Worm (Caenorhabditis elegans) whole organism, L3 larva: ENCODE data around the gene F56H9.8.

Experiments
- R02D3.7 ChIP-seq: fragments of 150-350 bp; optimal IDR thresholded peaks from 2 replicates; lab custom pipeline; 2014; ENCODE audit warnings: missing biosample characterization, missing genetic modification characterization
- ZK546.5 ChIP-seq: sonication (generic microtip); optimal IDR thresholded peaks from 2 replicates; lab custom pipeline; 2017; ENCODE audit warnings: missing biosample characterization, missing genetic modification characterization
- aly-2 ChIP-seq: fragments of 150-350 bp; optimal IDR thresholded peaks from 2 replicates; lab custom pipeline; 2014; ENCODE audit warnings: missing biosample characterization, missing genetic modification characterization
- ceh-16 ChIP-seq: sonication (generic microtip); optimal IDR thresholded peaks from 2 replicates; lab custom pipeline; 2017; ENCODE audit warnings: missing biosample characterization, missing genetic modification characterization
- ceh-28 ChIP-seq: fragments of 150-350 bp; optimal IDR thresholded peaks from 2 replicates; lab custom pipeline; 2014; ENCODE audit warnings: missing biosample characterization, missing genetic modification reagents, missing genetic modification characterization
- ceh-82 ChIP-seq: fragments of 150-350 bp; optimal IDR thresholded peaks from 2 replicates; lab custom pipeline; 2014; ENCODE audit warnings: missing biosample characterization, missing genetic modification characterization
- ceh-9 ChIP-seq: sonication (generic microtip); optimal IDR thresholded peaks from 2 replicates; lab custom pipeline; 2018; ENCODE audit warnings: missing biosample characterization, missing genetic modification characterization
- daf-12 ChIP-seq: fragments of 150-350 bp; optimal IDR thresholded peaks from 2 replicates; lab custom pipeline; 2014; ENCODE audit warnings: missing biosample characterization, missing genetic modification reagents, missing genetic modification characterization
- egl-27 ChIP-seq: sonication (generic microtip); optimal IDR thresholded peaks from 4 replicates; lab custom pipeline; 2017; ENCODE audit warnings: missing biosample characterization, missing genetic modification reagents, missing genetic modification characterization
- elt-2 ChIP-seq: sonication (generic microtip); optimal IDR thresholded peaks from 2 replicates; lab custom pipeline; 2016; ENCODE audit warnings: missing genetic modification reagents, mild to moderate bottlenecking, missing genetic modification characterization, missing compliant biosample characterization
- elt-3 ChIP-seq, 3 experiments: fragments of 150-350 bp in 1 of 3; sonication (generic microtip) in 2 of 3; optimal IDR thresholded peaks; 2 replicates in 2 of 3; 4 replicates in 1 of 3; lab custom pipeline; 2014 to 2017; ENCODE audit warnings: missing biosample characterization in 3 of 3, missing genetic modification characterization in 3 of 3
- fkh-10 ChIP-seq: sonication (generic microtip); optimal IDR thresholded peaks from 2 replicates; lab custom pipeline; 2017; ENCODE audit warnings: missing biosample characterization, missing genetic modification reagents, missing genetic modification characterization
- fkh-2 ChIP-seq: fragments of 150-350 bp; optimal IDR thresholded peaks from 2 replicates; lab custom pipeline; 2014; ENCODE audit warnings: missing biosample characterization, missing genetic modification reagents, missing genetic modification characterization
- hmg-11 ChIP-seq: sonication (generic microtip); optimal IDR thresholded peaks from 2 replicates; lab custom pipeline; 2016; ENCODE audit warnings: missing genetic modification characterization, missing compliant biosample characterization
- jun-1 ChIP-seq: fragments of 150-350 bp; optimal IDR thresholded peaks from 2 replicates; lab custom pipeline; 2014; ENCODE audit warnings: missing biosample characterization, missing genetic modification reagents, missing genetic modification characterization
- lin-15B ChIP-seq: fragments of 150-350 bp; optimal IDR thresholded peaks from 2 replicates; lab custom pipeline; 2014; ENCODE audit warnings: missing biosample characterization, missing genetic modification characterization
- lsy-12 ChIP-seq: sonication (generic microtip); optimal IDR thresholded peaks from 2 replicates; lab custom pipeline; 2016; ENCODE audit warnings: mild to moderate bottlenecking, missing genetic modification characterization, missing compliant biosample characterization
- mml-1 ChIP-seq: fragments of 150-350 bp; sonication (generic microtip); optimal IDR thresholded peaks from 3 replicates; lab custom pipeline; 2014; ENCODE audit warnings: missing biosample characterization, missing genetic modification characterization
- nfya-1 ChIP-seq: sonication (generic microtip); optimal IDR thresholded peaks from 2 replicates; lab custom pipeline; 2017; ENCODE audit warnings: missing genetic modification characterization, mild to moderate bottlenecking, missing compliant biosample characterization, antibody characterized with exemption, moderate library complexity; ENCODE audit not compliant: insufficient read depth
- nhr-11 ChIP-seq: fragments of 150-350 bp; optimal IDR thresholded peaks from 2 replicates; lab custom pipeline; 2014; ENCODE audit warnings: missing biosample characterization, missing genetic modification characterization
- nhr-23 ChIP-seq: fragments of 150-350 bp; optimal IDR thresholded peaks from 2 replicates; lab custom pipeline; 2014; ENCODE audit warnings: missing biosample characterization, missing genetic modification reagents, missing genetic modification characterization
- nhr-237 ChIP-seq: fragments of 150-350 bp; optimal IDR thresholded peaks from 2 replicates; lab custom pipeline; 2014; ENCODE audit warnings: missing biosample characterization, missing genetic modification characterization
- nhr-25 ChIP-seq: sonication (generic microtip); optimal IDR thresholded peaks from 2 replicates; lab custom pipeline; 2017; ENCODE audit warnings: missing biosample characterization, missing genetic modification characterization
- nhr-28 ChIP-seq: fragments of 150-350 bp; optimal IDR thresholded peaks from 2 replicates; lab custom pipeline; 2014; ENCODE audit warnings: missing biosample characterization, missing genetic modification characterization
- nhr-43 ChIP-seq: sonication (generic microtip); optimal IDR thresholded peaks from 2 replicates; lab custom pipeline; 2016; ENCODE audit warnings: mild to moderate bottlenecking, missing genetic modification characterization, missing compliant biosample characterization; ENCODE audit not compliant: poor library complexity, severe bottlenecking
- nhr-67 ChIP-seq: fragments of 150-350 bp; optimal IDR thresholded peaks from 2 replicates; lab custom pipeline; 2014; ENCODE audit warnings: missing biosample characterization, missing genetic modification characterization
- nhr-76 ChIP-seq: fragments of 150-350 bp; sonication (generic microtip); optimal IDR thresholded peaks from 5 replicates; lab custom pipeline; 2014; ENCODE audit warnings: missing biosample characterization, missing genetic modification characterization
- nhr-77 ChIP-seq: fragments of 150-350 bp; optimal IDR thresholded peaks from 2 replicates; lab custom pipeline; 2014; ENCODE audit warnings: missing biosample characterization, missing genetic modification characterization
- pha-4 ChIP-seq: fragments of 150-350 bp; optimal IDR thresholded peaks from 2 replicates; lab custom pipeline; 2014; ENCODE audit warnings: missing biosample characterization, missing genetic modification reagents, missing genetic modification characterization
- pqm-1 ChIP-seq: fragments of 150-350 bp; optimal IDR thresholded peaks from 2 replicates; lab custom pipeline; 2017; ENCODE audit warnings: missing biosample characterization, missing genetic modification characterization, inconsistent platforms
- sea-2 ChIP-seq: fragments of 150-350 bp; sonication (generic microtip); optimal IDR thresholded peaks from 4 replicates; lab custom pipeline; 2014; ENCODE audit warnings: missing biosample characterization, missing genetic modification reagents, missing genetic modification characterization
- skn-1 ChIP-seq: fragments of 150-350 bp; optimal IDR thresholded peaks from 2 replicates; lab custom pipeline; 2014; ENCODE audit warnings: missing biosample characterization, missing genetic modification characterization
- snpc-4 ChIP-seq: fragments of 150-350 bp; optimal IDR thresholded peaks from 2 replicates; lab custom pipeline; 2014; ENCODE audit warnings: missing biosample characterization, missing genetic modification characterization
- tbx-2 ChIP-seq: sonication (generic microtip); optimal IDR thresholded peaks from 2 replicates; lab custom pipeline; 2016; ENCODE audit warnings: mild to moderate bottlenecking, missing genetic modification characterization, missing compliant biosample characterization
- unc-39 ChIP-seq: sonication (generic microtip); optimal IDR thresholded peaks from 4 replicates; lab custom pipeline; 2017; ENCODE audit warnings: missing biosample characterization, missing genetic modification characterization
- unc-62 ChIP-seq: fragments of 150-350 bp; sonication (generic microtip); optimal IDR thresholded peaks from 4 replicates; lab custom pipeline; 2014; ENCODE audit warnings: missing biosample characterization, missing genetic modification reagents, missing genetic modification characterization
- ztf-4 ChIP-seq: fragments of 150-350 bp; optimal IDR thresholded peaks from 2 replicates; lab custom pipeline; 2014; ENCODE audit warnings: missing biosample characterization, missing genetic modification characterization

Gene F56H9.8

ce11 chrV:12658142-12658541 is 13.5 kb downstream of the F56H9.8 start, which contains the start of gene W05B10.6:
TSS of gene W05B10.6 (minus strand) at chrV:12658242.
- TF ChIP-seq nhr-76 (tag; lab: Kevin White, UChicago) (no peak), R02D3.7 (tag; lab: Kevin White, UChicago) (no peak), fkh-10 (no peak), unc-62 (no peak), pqm-1 (no peak), ztf-4 (tag; lab: Kevin White, UChicago) (no peak), ceh-16 (tag; lab: Kevin White, UChicago) (no peak), ceh-28 (tag; lab: Kevin White, UChicago) (no peak), aly-2 (no peak), daf-12 (tag; lab: Kevin White, UChicago) (no peak), ceh-9 (tag; lab: Kevin White, UChicago) (no peak), sea-2 (GFP tag; lab: Kevin White, UChicago) (no peak), pha-4 (tag; lab: Kevin White, UChicago) (no peak), ZK546.5 (no peak), nhr-77 (tag; lab: Kevin White, UChicago) (no peak), snpc-4 (tag; lab: Kevin White, UChicago) (no peak), egl-27 (tag; lab: Kevin White, UChicago) (no peak)

ce11 chrV:12659426-12659825 is 14.8 kb downstream of the F56H9.8 start, which contains the start of gene ccch-3:
TSS of gene ccch-3 (minus strand) at chrV:12659687.
- TF ChIP-seq tbx-2 (tag; lab: Kevin White, UChicago) = peak; percentile 27
- no peak for TF ChIP-seq skn-1 (tag; lab: Kevin White, UChicago)
- TF ChIP-seq pha-4 (tag; lab: Kevin White, UChicago) = peak; percentile 46
- no peak for TF ChIP-seq nhr-28 (tag; lab: Kevin White, UChicago)
- TF ChIP-seq R02D3.7 (tag; lab: Kevin White, UChicago) = peak; percentile 34
- TF ChIP-seq nhr-43 (tag; lab: Kevin White, UChicago) = peak; percentile 27
- TF ChIP-seq nhr-77 (tag; lab: Kevin White, UChicago) = no peak
- TF ChIP-seq nhr-25 = peak; percentile 55
- peak; percentile 62 for TF ChIP-seq hmg-11 (tag; lab: Kevin White, UChicago)
- TF ChIP-seq ceh-28 (tag; lab: Kevin White, UChicago) = no peak
- TF ChIP-seq nfya-1 (tag; lab: Kevin White, UChicago) = peak; percentile 55
- peak; percentile 4 for TF ChIP-seq lsy-12 (tag; lab: Kevin White, UChicago)
- peak; percentile 84 for TF ChIP-seq nhr-23 (tag; lab: Kevin White, UChicago)
- TF ChIP-seq snpc-4 (tag; lab: Kevin White, UChicago) = peak; percentile 68
- TF ChIP-seq fkh-2 (tag; lab: Kevin White, UChicago) = no peak
- TF ChIP-seq lin-15B (tag; lab: Kevin White, UChicago) = peak; percentile 49
- TF ChIP-seq elt-2 (tag; lab: Kevin White, UChicago) = peak; percentile 23

- no peak for TF ChIP-seq skn-1 (tag; lab: Kevin White, UChicago)
- no peak for TF ChIP-seq aly-2
- no peak for TF ChIP-seq pha-4 (tag; lab: Kevin White, UChicago)
- no peak for TF ChIP-seq snpc-4 (tag; lab: Kevin White, UChicago)
- no peak for TF ChIP-seq elt-3 (tag; optimal IDR thresholded peaks at IDR 0.05; lab: Kevin White, UChicago)
- no peak for TF ChIP-seq jun-1 (tag; lab: Kevin White, UChicago)
Measured at ce11 chrV:12660280-12660818, 15.7 kb downstream of the F56H9.8 start, which contains the start of gene his-74. TSS of gene his-74 (minus strand) at chrV:12660330.

- TF ChIP-seq daf-12 (tag; lab: Kevin White, UChicago) (no peak), sea-2 (GFP tag; lab: Kevin White, UChicago) (no peak), hmg-11 (tag; lab: Kevin White, UChicago) (no peak), nhr-67 (tag; lab: Kevin White, UChicago) (no peak), ztf-4 (tag; lab: Kevin White, UChicago) (no peak), unc-62 (no peak), tbx-2 (tag; lab: Kevin White, UChicago) (no peak), jun-1 (tag; lab: Kevin White, UChicago) (no peak), fkh-2 (tag; lab: Kevin White, UChicago) (no peak), nhr-76 (tag; lab: Kevin White, UChicago) (no peak), unc-39 (tag; lab: Kevin White, UChicago) (no peak), nhr-237 (no peak), ceh-82 (tag; lab: Kevin White, UChicago) (no peak), lin-15B (tag; lab: Kevin White, UChicago) (no peak), nhr-11 (tag; lab: Kevin White, UChicago) (no peak), elt-3 (tag; optimal IDR thresholded peaks at IDR 0.05; lab: Kevin White, UChicago) (no peak), mml-1 (tag; lab: Kevin White, UChicago) (no peak), snpc-4 (tag; lab: Kevin White, UChicago) (no peak), aly-2 (no peak), pqm-1 (no peak)
Measured at ce11 chrV:12661619-12662018, 17.0 kb downstream of the F56H9.8 start, which contains the start of gene W05B10.3. TSS of gene W05B10.3 (minus strand) at chrV:12661719.
